Fruit fly (Drosophila melanogaster): Measurements from ENCODE around the gene Hr83.

Hr83 gene

DNA sequence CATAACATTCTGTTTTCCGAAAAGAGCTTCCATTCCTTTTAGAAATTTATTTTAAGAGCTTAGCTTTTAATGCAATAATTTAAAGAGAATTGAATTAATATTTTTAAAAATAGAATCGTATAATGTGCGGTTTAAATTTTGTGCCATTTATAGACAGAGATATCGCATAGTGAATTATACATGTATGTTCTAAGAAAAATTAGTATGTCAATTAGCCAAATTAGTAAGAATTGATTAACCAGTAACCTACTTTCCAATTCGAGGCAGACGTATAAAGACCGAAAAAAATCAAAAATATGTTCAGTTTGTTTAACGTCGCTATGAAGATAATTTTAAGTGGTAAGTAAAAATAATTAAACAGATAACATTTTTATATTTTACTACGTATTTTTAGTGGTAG lies 39.4 kb upstream of the Hr83 start, which contains the start of gene CG31560:
TSS of gene CG31560 (plus strand) at position 301 of the 400 bp plus-strand sequence.
- TF ChIP-seq Gug (GFP tag; IDR thresholded peaks at IDR 0.05) (no peak), CG8119 (GFP tag; IDR thresholded peaks at IDR 0.05) (no peak), svp (GFP tag) (no peak), CG3032 (tag; optimal IDR thresholded peaks at IDR 0.05) (no peak), fd59A (GFP tag; optimal IDR thresholded peaks at IDR 0.05) (no peak), net (GFP tag; optimal IDR thresholded peaks at IDR 0.05) (no peak), CG6808 (GFP tag; optimal IDR thresholded peaks at IDR 0.05) (no peak), CG32006 (GFP tag; optimal IDR thresholded peaks at IDR 0.05) (no peak), CG11762 (GFP tag; optimal IDR thresholded peaks at IDR 0.05; ENCODE audit: insufficient read depth) (no peak), ss (GFP tag; optimal IDR thresholded peaks at IDR 0.05) (no peak), Eip78C (GFP tag) (no peak), CG3919 (GFP tag; optimal IDR thresholded peaks at IDR 0.05) (no peak), lz (GFP tag; optimal IDR thresholded peaks at IDR 0.05) (no peak), CG1621 (tag; optimal IDR thresholded peaks at IDR 0.05) (no peak), cyc (GFP tag; optimal IDR thresholded peaks at IDR 0.05) (no peak), Lpt (GFP tag; optimal IDR thresholded peaks at IDR 0.05) (no peak), achi (GFP tag; optimal IDR thresholded peaks at IDR 0.05) (no peak)

DNA sequence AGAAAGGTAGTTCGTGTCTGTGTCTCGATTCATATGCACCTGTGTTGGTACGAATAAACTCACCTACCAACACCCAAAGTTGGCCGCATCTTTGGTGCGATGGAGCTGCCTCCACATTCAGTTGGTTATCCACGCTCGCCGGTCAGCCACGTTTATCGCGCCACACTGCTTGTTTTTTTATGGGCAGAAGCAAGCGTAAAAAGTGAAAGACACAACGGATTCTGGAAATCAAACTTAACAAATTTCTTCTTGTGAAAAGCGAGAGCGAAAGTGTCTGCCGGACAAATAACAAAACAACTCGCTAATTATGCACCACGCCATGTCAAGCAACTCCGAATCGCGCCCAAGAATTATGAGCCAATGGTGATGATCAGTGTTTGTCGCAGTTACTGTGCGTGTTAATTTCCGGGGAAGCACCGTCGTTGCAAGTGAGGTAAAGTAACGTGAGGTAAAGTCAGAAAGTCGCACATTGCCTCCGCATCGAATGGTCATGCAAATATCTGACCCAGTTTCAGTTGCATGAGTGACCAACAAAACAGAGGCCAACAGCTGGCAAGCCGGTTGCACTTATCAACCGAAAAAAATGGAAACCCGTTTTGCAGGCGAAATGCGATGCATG lies 37.3 kb upstream of the Hr83 start, which contains the start of gene Osi17:
TSS of gene Osi17 (plus strand) at position 132 of the 619 bp plus-strand sequence.
- TF ChIP-seq Eip75B (GFP tag; optimal IDR thresholded peaks at IDR 0.05) (peak; percentile 52), Blimp-1 (GFP tag; optimal IDR thresholded peaks at IDR 0.05) (peak; percentile 89), Hr4 (GFP tag; optimal IDR thresholded peaks at IDR 0.05) (no peak)

DNA sequence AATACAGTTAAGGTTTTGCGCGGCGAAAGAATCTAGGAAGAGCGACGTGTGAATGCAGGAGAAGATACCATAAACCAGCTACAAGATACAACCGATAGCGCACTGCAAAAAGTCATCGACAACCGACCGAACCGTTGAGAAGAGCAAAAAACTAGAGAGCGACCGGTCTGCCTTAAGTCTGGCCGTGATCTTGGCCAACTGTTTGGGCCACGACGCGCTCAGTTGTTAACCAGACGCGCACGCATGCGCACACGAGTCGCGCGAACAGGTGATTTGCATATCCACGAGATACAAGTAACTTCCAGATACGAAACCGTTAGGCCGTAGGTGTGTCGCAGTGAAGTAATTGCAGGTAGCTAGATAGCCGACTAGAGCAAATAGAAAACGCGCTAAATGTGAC lies 34.0 kb upstream of the Hr83 start:
- TF ChIP-seq CG8632 (GFP tag; optimal IDR thresholded peaks at IDR 0.05) (no peak), Lpt (GFP tag; optimal IDR thresholded peaks at IDR 0.05) (no peak), Eip78C (GFP tag) (peak; percentile 55), CG6854 (GFP tag; optimal IDR thresholded peaks at IDR 0.05) (no peak), CG3919 (GFP tag; optimal IDR thresholded peaks at IDR 0.05) (no peak), acj6 (GFP tag; optimal IDR thresholded peaks at IDR 0.05) (no peak), Eip75B (GFP tag; optimal IDR thresholded peaks at IDR 0.05) (no peak), eg (GFP tag; IDR thresholded peaks at IDR 0.05) (peak; percentile 38; the same call in 1 of the 3 replicates), CG3032 (tag; optimal IDR thresholded peaks at IDR 0.05) (no peak), ss (GFP tag; optimal IDR thresholded peaks at IDR 0.05) (peak in 1 of 2 experiments; percentile 66), Ets21C (GFP tag; optimal IDR thresholded peaks at IDR 0.05) (no peak), CG6808 (GFP tag; optimal IDR thresholded peaks at IDR 0.05) (no peak), CG8119 (GFP tag; IDR thresholded peaks at IDR 0.05) (0 out of 3 replicates have a peak, but pooled peaks have one; percentile 21), CG10631 (GFP tag; optimal IDR thresholded peaks at IDR 0.05) (no peak), Hr39 (GFP tag; optimal IDR thresholded peaks at IDR 0.05) (no peak), Eip93F (GFP tag; optimal IDR thresholded peaks at IDR 0.05) (no peak), fd59A (GFP tag; optimal IDR thresholded peaks at IDR 0.05) (no peak), Sox14 (GFP tag; optimal IDR thresholded peaks at IDR 0.05) (no peak), Hr4 (GFP tag; optimal IDR thresholded peaks at IDR 0.05) (no peak)

DNA sequence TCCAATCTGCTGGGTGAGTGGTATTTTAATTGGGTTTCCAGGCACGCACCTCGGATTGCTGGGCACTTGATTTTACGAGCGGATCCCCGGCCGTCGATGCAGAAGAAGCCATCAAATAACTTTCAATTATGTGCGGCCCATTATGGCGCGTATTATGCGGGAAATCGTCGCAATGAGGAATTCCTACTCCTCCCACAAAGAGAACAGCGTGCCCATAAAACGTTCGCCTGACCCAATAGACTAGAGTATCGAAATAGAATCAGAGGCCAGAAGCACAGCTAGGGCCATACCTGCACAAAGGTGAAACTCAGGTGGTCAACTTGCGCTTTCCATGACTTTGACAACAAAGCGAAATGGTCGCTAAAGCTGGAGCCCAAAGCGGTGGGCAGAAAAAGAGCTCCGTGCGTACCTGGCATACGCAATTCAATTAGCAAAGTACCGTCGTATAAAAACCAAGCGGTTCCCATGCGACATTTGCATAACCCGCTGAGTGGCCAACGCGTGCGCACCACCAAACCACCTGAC lies 19.2 kb upstream of the Hr83 start, which contains the start of gene Osi18:
TSS of gene Osi18 (plus strand) at position 475 of the 525 bp plus-strand sequence.
- TF ChIP-seq Lpt (GFP tag; optimal IDR thresholded peaks at IDR 0.05) (no peak), CG8632 (GFP tag; optimal IDR thresholded peaks at IDR 0.05) (no peak), CG6163 (GFP tag; IDR thresholded peaks at IDR 0.05) (no peak), CG11902 (GFP tag; optimal IDR thresholded peaks at IDR 0.05) (no peak), Hr39 (GFP tag; optimal IDR thresholded peaks at IDR 0.05) (no peak), CG8319 (GFP tag; optimal IDR thresholded peaks at IDR 0.05) (no peak), Hr4 (GFP tag; optimal IDR thresholded peaks at IDR 0.05) (no peak), Eip93F (GFP tag; optimal IDR thresholded peaks at IDR 0.05) (no peak), CG15336 (GFP tag; IDR thresholded peaks at IDR 0.05) (no peak), CG6276 (GFP tag; optimal IDR thresholded peaks at IDR 0.05) (no peak), fd85E (GFP tag; optimal IDR thresholded peaks at IDR 0.05) (no peak), CG11294 (GFP tag; IDR thresholded peaks at IDR 0.05) (no peak), CG16779 (tag; optimal IDR thresholded peaks at IDR 0.05) (no peak)

All from whole organism, prepupa.